Fruit fly (Drosophila melanogaster) whole organism, prepupa: ENCODE data around the gene CG11656.

Source experiments
- CG6854 ChIP-seq: fragments of 200-800 bp; sonication (Bioruptor generic); optimal IDR thresholded peaks from 2 replicates; lab custom pipeline; 2017; ENCODE audit warnings: missing biosample characterization, mild to moderate bottlenecking, missing genetic modification characterization
- Gug ChIP-seq: fragments of 200-800 bp; sonication (Bioruptor generic); IDR thresholded peaks from 2 replicates; pipeline ENCODE4 v1.3.6; 2022; ENCODE audit warnings: missing biosample characterization, missing genetic modification characterization
- dac ChIP-seq: fragments of 200-800 bp; sonication (Bioruptor generic); optimal IDR thresholded peaks from 2 replicates; lab custom pipeline; 2017; ENCODE audit warnings: missing biosample characterization, mild to moderate bottlenecking, missing genetic modification characterization
- fd59A ChIP-seq: fragments of 200-800 bp; sonication (Bioruptor generic); optimal IDR thresholded peaks from 2 replicates; lab custom pipeline; 2017; ENCODE audit warnings: missing biosample characterization, mild to moderate bottlenecking, missing genetic modification characterization, missing genetic modification reagents
- spab ChIP-seq: fragments of 200-800 bp; sonication (Bioruptor generic); optimal IDR thresholded peaks from 2 replicates; lab custom pipeline; 2017; ENCODE audit warnings: missing biosample characterization, mild to moderate bottlenecking, missing genetic modification characterization, missing genetic modification reagents

dm6 chr3R:13043857-13044256 lies 34.2 kb downstream of the CG11656 start, which contains the start of gene CG45122:
- no peak for TF ChIP-seq fd59A (GFP tag; lab: Kevin White, UChicago)
- no peak for TF ChIP-seq Gug
- TF ChIP-seq CG6854: no peak
- TF ChIP-seq dac (GFP tag; lab: Kevin White, UChicago): no peak
- no peak for TF ChIP-seq spab (GFP tag; lab: Kevin White, UChicago)
